Worm (Caenorhabditis elegans): ENCODE measurements around the gene T06D8.2.

DNA sequence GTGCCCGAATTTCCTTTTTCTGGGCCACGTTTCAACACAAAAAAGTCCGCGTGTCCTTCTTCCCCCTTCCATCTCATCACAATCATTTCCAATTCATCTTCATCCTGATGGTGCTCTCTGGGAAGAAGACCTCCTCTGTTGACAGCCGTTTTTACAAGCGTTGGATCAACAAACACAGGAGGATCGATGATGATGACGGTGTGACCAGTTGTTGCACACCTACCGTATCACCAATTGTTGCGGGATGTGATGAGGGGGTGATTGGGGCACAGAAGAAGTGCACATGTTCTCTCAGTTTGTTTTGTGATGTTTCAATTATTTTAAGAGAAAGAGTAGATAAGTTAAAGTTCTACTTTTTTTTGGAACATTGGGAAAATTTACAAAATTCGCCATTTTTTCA is 49.0 kb downstream of the T06D8.2 start:
- no peak for TF ChIP-seq cog-1 (tag; optimal IDR thresholded peaks at IDR 0.05)
- TF ChIP-seq flt-1 (GFP tag; IDR thresholded peaks at IDR 0.05): no peak
